Fruit fly (Drosophila melanogaster) whole organism, embryonic: Measurements from ENCODE around the gene Mf.
A peak's percentile ranks its signal among the peaks of the same experiment; 100 is the strongest.

Experiments used
- Abd-B ChIP-seq: fragments of 200-800 bp; sonication (Bioruptor generic); optimal IDR thresholded peaks from 2 replicates; lab custom pipeline; 2018; ENCODE audit warnings: missing biosample characterization, mild to moderate bottlenecking, missing genetic modification characterization, moderate library complexity
- Adf1 ChIP-seq: fragments of 200-800 bp; sonication (Bioruptor generic); IDR thresholded peaks from 2 replicates; pipeline ENCODE4 v1.3.6; 2022; ENCODE audit warnings: missing biosample characterization, missing genetic modification characterization
- Atf3 ChIP-seq: fragments of 200-800 bp; sonication (Bioruptor generic); optimal IDR thresholded peaks from 3 replicates; lab custom pipeline; 2016; ENCODE audit warnings: missing biosample characterization, missing genetic modification characterization
- CG10565 ChIP-seq: fragments of 200-800 bp; sonication (Bioruptor generic); optimal IDR thresholded peaks from 3 replicates; lab custom pipeline; 2016; ENCODE audit warnings: missing biosample characterization, mild to moderate bottlenecking, missing genetic modification characterization
- CG13424 ChIP-seq: fragments of 200-800 bp; sonication (Bioruptor generic); optimal IDR thresholded peaks from 2 replicates; lab custom pipeline; 2019; ENCODE audit warnings: missing biosample characterization, mild to moderate bottlenecking, missing genetic modification characterization, moderate library complexity
- CG17328 ChIP-seq: fragments of 200-800 bp; sonication (Bioruptor generic); IDR thresholded peaks from 2 replicates; pipeline ENCODE4 v1.3.6; 2022; ENCODE audit warnings: missing biosample characterization, missing genetic modification characterization
- CG18011 ChIP-seq: fragments of 200-800 bp; sonication (Bioruptor generic); optimal IDR thresholded peaks from 2 replicates; lab custom pipeline; 2017; ENCODE audit warnings: missing biosample characterization, missing genetic modification characterization, mild to moderate bottlenecking, moderate library complexity, missing genotype
- CG18262 ChIP-seq: fragments of 200-800 bp; optimal IDR thresholded peaks from 3 replicates; lab custom pipeline; 2019; ENCODE audit warnings: missing biosample characterization, mild to moderate bottlenecking, missing genetic modification characterization, moderate library complexity
- CG2678 ChIP-seq: fragments of 200-800 bp; sonication (Bioruptor generic); optimal IDR thresholded peaks from 3 replicates; lab custom pipeline; 2019; ENCODE audit warnings: missing biosample characterization, mild to moderate bottlenecking, missing genetic modification characterization, moderate library complexity
- CG31365 ChIP-seq: fragments of 200-800 bp; sonication (Bioruptor generic); optimal IDR thresholded peaks from 2 replicates; lab custom pipeline; 2018; ENCODE audit warnings: missing biosample characterization, mild to moderate bottlenecking, missing genetic modification characterization
- CG34376 ChIP-seq: fragments of 200-800 bp; sonication (Bioruptor generic); optimal IDR thresholded peaks from 2 replicates; lab custom pipeline; 2018; ENCODE audit warnings: missing biosample characterization, mild to moderate bottlenecking, missing genetic modification characterization
- CG3995 ChIP-seq: fragments of 200-800 bp; sonication (Bioruptor generic); optimal IDR thresholded peaks from 3 replicates; lab custom pipeline; 2016; ENCODE audit warnings: missing biosample characterization, missing genetic modification characterization
- CG42726 ChIP-seq: fragments of 200-800 bp; sonication (Bioruptor generic); IDR thresholded peaks from 2 replicates; pipeline ENCODE4 v1.3.6; 2022; ENCODE audit warnings: missing biosample characterization, missing genetic modification characterization; ENCODE audit not compliant: partially characterized antibody
- CG4730 ChIP-seq: fragments of 200-800 bp; sonication (Bioruptor generic); IDR thresholded peaks from 2 replicates; pipeline ENCODE4 v1.3.6; 2022; ENCODE audit warnings: missing biosample characterization, missing genetic modification characterization
- CG4820 ChIP-seq: fragments of 200-800 bp; sonication (Bioruptor generic); optimal IDR thresholded peaks from 3 replicates; lab custom pipeline; 2016; ENCODE audit warnings: missing biosample characterization, missing genetic modification characterization
- CG6272 ChIP-seq: fragments of 200-800 bp; sonication (Bioruptor generic); IDR thresholded peaks from 2 replicates; pipeline ENCODE4 v1.3.6; 2022; ENCODE audit warnings: missing biosample characterization, missing genetic modification characterization
- CG6813 ChIP-seq: fragments of 200-800 bp; sonication (Bioruptor generic); optimal IDR thresholded peaks from 2 replicates; lab custom pipeline; 2017; ENCODE audit warnings: missing biosample characterization, missing genetic modification characterization, mild to moderate bottlenecking, moderate library complexity, missing genetic modification reagents
- CG7963 ChIP-seq: fragments of 200-800 bp; sonication (Bioruptor generic); IDR thresholded peaks from 3 replicates; pipeline ENCODE4 v1.3.6; 2022; ENCODE audit warnings: missing biosample characterization, missing genetic modification characterization; ENCODE audit not compliant: partially characterized antibody
- CG9437 ChIP-seq: fragments of 200-800 bp; sonication (Bioruptor generic); optimal IDR thresholded peaks from 2 replicates; lab custom pipeline; 2018; ENCODE audit warnings: missing biosample characterization, mild to moderate bottlenecking, missing genetic modification characterization
- CG9609 ChIP-seq: fragments of 200-800 bp; sonication (Bioruptor generic); optimal IDR thresholded peaks from 3 replicates; lab custom pipeline; 2016; ENCODE audit warnings: missing biosample characterization, missing genetic modification characterization
- CG9932 ChIP-seq: fragments of 200-800 bp; sonication (Bioruptor generic); IDR thresholded peaks from 2 replicates; pipeline ENCODE4 v1.3.6; 2022; ENCODE audit warnings: missing biosample characterization, missing genetic modification characterization
- D19A ChIP-seq: fragments of 200-800 bp; optimal IDR thresholded peaks from 3 replicates; lab custom pipeline; 2019; ENCODE audit warnings: missing biosample characterization, mild to moderate bottlenecking, missing genetic modification characterization, moderate library complexity
- D19B ChIP-seq: fragments of 200-800 bp; sonication (Bioruptor generic); optimal IDR thresholded peaks from 2 replicates; lab custom pipeline; 2017; ENCODE audit warnings: missing biosample characterization, mild to moderate bottlenecking, missing genetic modification characterization
- H2.0 ChIP-seq: fragments of 200-800 bp; sonication (Bioruptor generic); IDR thresholded peaks from 2 replicates; pipeline ENCODE4 v1.3.6; 2022; ENCODE audit warnings: missing biosample characterization, missing genetic modification characterization
- MTF-1 ChIP-seq: fragments of 200-800 bp; sonication (Bioruptor generic); optimal IDR thresholded peaks from 2 replicates; lab custom pipeline; 2018; ENCODE audit warnings: missing biosample characterization, mild to moderate bottlenecking, missing genetic modification characterization, borderline replicate concordance
- NK7.1 ChIP-seq: fragments of 200-800 bp; sonication (Bioruptor generic); optimal IDR thresholded peaks from 3 replicates; lab custom pipeline; 2016; ENCODE audit warnings: missing biosample characterization, missing genetic modification characterization
- Ptx1 ChIP-seq: fragments of 200-800 bp; sonication (Bioruptor generic); IDR thresholded peaks from 2 replicates; pipeline ENCODE4 v1.3.6; 2022; ENCODE audit warnings: missing biosample characterization, missing genetic modification characterization
- Sry-δ ChIP-seq: fragments of 200-800 bp; sonication (Bioruptor generic); optimal IDR thresholded peaks from 2 replicates; lab custom pipeline; 2016; ENCODE audit warnings: missing biosample characterization, missing genetic modification characterization
- chinmo ChIP-seq: fragments of 200-800 bp; sonication (Bioruptor generic); IDR thresholded peaks from 4 replicates; pipeline ENCODE4 v1.3.6; 2022; ENCODE audit warnings: missing biosample characterization, missing genetic modification characterization; ENCODE audit not compliant: partially characterized antibody
- crol ChIP-seq: fragments of 200-800 bp; sonication (Bioruptor generic); IDR thresholded peaks from 2 replicates; pipeline ENCODE4 v1.3.6; 2022; ENCODE audit warnings: missing biosample characterization, missing genetic modification characterization
- da ChIP-seq: fragments of 200-800 bp; sonication (Bioruptor generic); optimal IDR thresholded peaks from 2 replicates; lab custom pipeline; 2016; ENCODE audit warnings: missing biosample characterization, missing genetic modification characterization
- dati ChIP-seq: fragments of 200-800 bp; sonication (Bioruptor generic); IDR thresholded peaks from 2 replicates; pipeline ENCODE4 v1.3.6; 2022; ENCODE audit warnings: missing biosample characterization, missing genetic modification characterization
- gem ChIP-seq: fragments of 200-800 bp; sonication (Bioruptor generic); optimal IDR thresholded peaks from 2 replicates; lab custom pipeline; 2019; ENCODE audit warnings: missing biosample characterization, mild to moderate bottlenecking, missing genetic modification characterization, moderate library complexity
- grn ChIP-seq: fragments of 200-800 bp; sonication (Bioruptor generic); optimal IDR thresholded peaks from 3 replicates; lab custom pipeline; 2017; ENCODE audit warnings: missing biosample characterization, missing genetic modification characterization
- hb ChIP-seq: fragments of 200-800 bp; sonication (Bioruptor generic); IDR thresholded peaks from 3 replicates; pipeline ENCODE4 v1.3.6; 2022; ENCODE audit warnings: missing biosample characterization, missing genetic modification characterization; ENCODE audit not compliant: partially characterized antibody
- hbn ChIP-seq: fragments of 200-800 bp; sonication (Bioruptor generic); IDR thresholded peaks from 2 replicates; pipeline ENCODE4 v1.3.6; 2022; ENCODE audit warnings: missing biosample characterization, missing genetic modification characterization; ENCODE audit not compliant: partially characterized antibody
- inv ChIP-seq: fragments of 200-800 bp; sonication (Bioruptor generic); IDR thresholded peaks from 2 replicates; pipeline ENCODE4 v1.3.6; 2022; ENCODE audit warnings: missing biosample characterization, missing genetic modification characterization; ENCODE audit not compliant: partially characterized antibody
- jing ChIP-seq: fragments of 200-800 bp; sonication (Bioruptor generic); optimal IDR thresholded peaks from 2 replicates; lab custom pipeline; 2018; ENCODE audit warnings: missing biosample characterization, mild to moderate bottlenecking, missing genetic modification characterization
- jumu ChIP-seq: fragments of 200-800 bp; sonication (Bioruptor generic); optimal IDR thresholded peaks from 3 replicates; lab custom pipeline; 2016; ENCODE audit warnings: missing biosample characterization, missing genetic modification characterization
- lilli ChIP-seq: fragments of 200-800 bp; sonication (Bioruptor generic); optimal IDR thresholded peaks from 3 replicates; lab custom pipeline; 2016; ENCODE audit warnings: missing biosample characterization, missing genetic modification characterization
- mam ChIP-seq: fragments of 200-800 bp; sonication (Bioruptor generic); optimal IDR thresholded peaks from 3 replicates; lab custom pipeline; 2016; ENCODE audit warnings: missing biosample characterization, missing genetic modification characterization
- peb ChIP-seq: fragments of 200-800 bp; sonication (Bioruptor generic); IDR thresholded peaks from 2 replicates; pipeline ENCODE4 v1.3.6; 2022; ENCODE audit warnings: missing biosample characterization, missing genetic modification characterization
- psq ChIP-seq: fragments of 200-800 bp; sonication (Bioruptor generic); optimal IDR thresholded peaks from 2 replicates; lab custom pipeline; 2017; ENCODE audit warnings: missing biosample characterization, missing genetic modification characterization
- schlank ChIP-seq: fragments of 200-800 bp; sonication (Bioruptor generic); optimal IDR thresholded peaks from 2 replicates; lab custom pipeline; 2018; ENCODE audit warnings: missing biosample characterization, mild to moderate bottlenecking, missing genetic modification characterization
- tup ChIP-seq: fragments of 200-800 bp; sonication (Bioruptor generic); optimal IDR thresholded peaks from 2 replicates; lab custom pipeline; 2016; ENCODE audit warnings: missing biosample characterization, mild to moderate bottlenecking, missing genetic modification characterization, moderate library complexity
- twi ChIP-seq: fragments of 200-800 bp; optimal IDR thresholded peaks from 2 replicates; lab custom pipeline; 2019; ENCODE audit warnings: missing biosample characterization, mild to moderate bottlenecking, missing genetic modification characterization, moderate library complexity
- usp ChIP-seq: fragments of >200 bp; optimal IDR thresholded peaks from 2 replicates; lab custom pipeline; 2017; ENCODE audit warnings: missing biosample characterization, missing genetic modification characterization
- yki ChIP-seq: fragments of >200 bp; optimal IDR thresholded peaks from 3 replicates; lab custom pipeline; 2018
- zf30C ChIP-seq: fragments of 200-800 bp; sonication (Bioruptor generic); optimal IDR thresholded peaks from 3 replicates; lab custom pipeline; 2018; ENCODE audit warnings: missing biosample characterization, mild to moderate bottlenecking, missing genetic modification characterization

Mf gene

dm6 chr3R:15208712-15209499 lies 27.6 kb upstream of the Mf start, which contains the start of the genes Spn88Eb and Mau2 (continued):
- TF ChIP-seq crol (no peak), NK7.1 (no peak), schlank (tag; lab: Kevin White, UChicago) (peak; percentile 7), usp (GFP tag; lab: Kevin White, UChicago) (no peak), Sry-δ (peak; percentile 90), CG18262 (tag; lab: Kevin White, UChicago) (peak; percentile 55), jing (GFP tag; lab: Kevin White, UChicago) (no peak), CG2678 (no peak), Abd-B (GFP tag; lab: Kevin White, UChicago) (peak; percentile 63), twi (tag; lab: Kevin White, UChicago) (no peak), grn (GFP tag; lab: Kevin White, UChicago) (no peak), mam (GFP tag; lab: Kevin White, UChicago) (peak; percentile 80), D19A (tag; lab: Kevin White, UChicago) (no peak), Atf3 (no peak), CG7963 (GFP tag; lab: Robert Waterston, UW) (no peak; the same call in 1 of the 3 replicates), CG6813 (GFP tag; lab: Kevin White, UChicago) (no peak), psq (GFP tag; lab: Kevin White, UChicago) (no peak), CG31365 (tag; lab: Kevin White, UChicago) (no peak), chinmo (GFP tag; lab: Robert Waterston, UW) (0 out of 4 replicates have a peak, but pooled peaks have one; percentile 52), hbn (GFP tag; lab: Robert Waterston, UW) (peak; percentile 68), CG9932 (GFP tag; lab: Robert Waterston, UW) (peak; percentile 95), CG34376 (peak; percentile 70), D19B (GFP tag; lab: Kevin White, UChicago) (no peak), Ptx1 (peak; percentile 82), H2.0 (peak; percentile 67), da (GFP tag; lab: Kevin White, UChicago) (no peak), zf30C (GFP tag; lab: Kevin White, UChicago) (no peak), jumu (GFP tag; lab: Kevin White, UChicago) (peak; percentile 76), CG17328 (GFP tag; lab: Robert Waterston, UW) (peak; percentile 53), dati (GFP tag; lab: Robert Waterston, UW) (no peak), inv (GFP tag; lab: Robert Waterston, UW) (peak; percentile 49; the same call in 1 of the 2 replicates), CG6272 (GFP tag; lab: Robert Waterston, UW) (peak; percentile 75), CG4730 (GFP tag; lab: Robert Waterston, UW) (0 out of 2 replicates have a peak, but pooled peaks have one; percentile 30), MTF-1 (GFP tag; lab: Kevin White, UChicago) (peak; percentile 4), CG9437 (GFP tag; lab: Kevin White, UChicago) (peak; percentile 38), gem (tag; lab: Kevin White, UChicago) (no peak), peb (0 out of 2 replicates have a peak, but pooled peaks have one; percentile 33), CG9609 (peak; percentile 62), tup (GFP tag; lab: Kevin White, UChicago) (peak; percentile 24), CG42726 (GFP tag; lab: Robert Waterston, UW) (peak; percentile 67), yki (no peak), CG13424 (tag; lab: Kevin White, UChicago) (peak; percentile 60), CG3995 (GFP tag; lab: Kevin White, UChicago) (peak; percentile 100), Adf1 (GFP tag; lab: Robert Waterston, UW) (peak; percentile 49; the same call in 1 of the 2 replicates), CG4820 (GFP tag; lab: Kevin White, UChicago) (peak; percentile 48), CG18011 (GFP tag; lab: Kevin White, UChicago) (peak; percentile 23), hb (GFP tag; lab: Robert Waterston, UW) (no peak), lilli (GFP tag; lab: Kevin White, UChicago) (peak; percentile 73), CG10565 (GFP tag; lab: Kevin White, UChicago) (no peak)
